Worm (Caenorhabditis elegans) whole organism, L4 larva: Measurements from ENCODE around the gene F44E2.3.

ENCODE experiments used
- D1046.2 ChIP-seq: fragments of 200-800 bp; sonication (Bioruptor generic); IDR thresholded peaks from 2 replicates; pipeline ENCODE4 v1.3.6; 2022; ENCODE audit warnings: missing genetic modification characterization, missing compliant biosample characterization
- T20F7.1 ChIP-seq: fragments of 200-800 bp; sonication (Bioruptor generic); optimal IDR thresholded peaks from 2 replicates; lab custom pipeline; 2018; ENCODE audit warnings: mild to moderate bottlenecking, missing genetic modification characterization, missing compliant biosample characterization
- T26A8.4 ChIP-seq: fragments of 200-800 bp; sonication (Bioruptor generic); IDR thresholded peaks from 2 replicates; pipeline ENCODE4 v1.3.6; 2022; ENCODE audit warnings: missing genetic modification characterization, missing compliant biosample characterization
- ZK546.5 ChIP-seq, 2 experiments: sonication (generic microtip); optimal IDR thresholded peaks; 2 replicates each; lab custom pipeline; 2017; ENCODE audit warnings: missing biosample characterization in 2 of 2, missing genetic modification characterization in 2 of 2
- aha-1 ChIP-seq: fragments of 150-350 bp; peaks from one replicate; lab custom pipeline; 2014; ENCODE audit warnings: missing biosample characterization, missing genetic modification characterization
- arid-1 ChIP-seq: fragments of 200-800 bp; sonication (Bioruptor generic); conservative IDR thresholded peaks from 2 replicates; pipeline ENCODE4 v1.3.6; 2022; ENCODE audit warnings: missing genetic modification reagents, missing genetic modification characterization, missing compliant biosample characterization
- attf-4 ChIP-seq: sonication (generic microtip); optimal IDR thresholded peaks from 3 replicates; lab custom pipeline; 2017; ENCODE audit warnings: missing biosample characterization, missing genetic modification characterization
- ceh-28 ChIP-seq: fragments of 150-350 bp; optimal IDR thresholded peaks from 2 replicates; lab custom pipeline; 2014; ENCODE audit warnings: missing biosample characterization, missing genetic modification reagents, missing genetic modification characterization
- ceh-32 ChIP-seq: sonication (generic microtip); optimal IDR thresholded peaks from 2 replicates; lab custom pipeline; 2016; ENCODE audit warnings: mild to moderate bottlenecking, missing genetic modification characterization, missing compliant biosample characterization; ENCODE audit not compliant: poor library complexity
- cey-2 ChIP-seq: sonication (generic microtip); optimal IDR thresholded peaks from 3 replicates; lab custom pipeline; 2017; ENCODE audit warnings: missing genetic modification characterization, mild to moderate bottlenecking, missing compliant biosample characterization, antibody characterized with exemption, borderline replicate concordance; ENCODE audit not compliant: insufficient read depth
- daf-8 ChIP-seq: fragments of 200-800 bp; sonication (Bioruptor generic); IDR thresholded peaks from 2 replicates; pipeline ENCODE4 v1.3.6; 2022; ENCODE audit warnings: missing genetic modification characterization, missing compliant biosample characterization
- dmd-6 ChIP-seq: fragments of 200-800 bp; sonication (Bioruptor generic); IDR thresholded peaks from 2 replicates; pipeline ENCODE4 v1.3.6; 2022; ENCODE audit warnings: missing genetic modification reagents, missing genetic modification characterization, missing compliant biosample characterization
- dmd-8 ChIP-seq: fragments of 200-800 bp; sonication (Bioruptor generic); IDR thresholded peaks from 2 replicates; pipeline ENCODE4 v1.3.6; 2022; ENCODE audit warnings: missing genetic modification characterization, missing compliant biosample characterization
- dmd-9 ChIP-seq: fragments of 200-800 bp; sonication (Bioruptor generic); IDR thresholded peaks from 2 replicates; pipeline ENCODE4 v1.3.6; 2022; ENCODE audit warnings: missing genetic modification reagents, missing genetic modification characterization, missing compliant biosample characterization
- egl-43 ChIP-seq: fragments of 200-800 bp; sonication (Bioruptor generic); IDR thresholded peaks from 2 replicates; pipeline ENCODE4 v1.3.6; 2022; ENCODE audit warnings: missing genetic modification reagents, missing genetic modification characterization, missing compliant biosample characterization
- gei-8 ChIP-seq: fragments of 200-800 bp; sonication (Bioruptor generic); optimal IDR thresholded peaks from 2 replicates; lab custom pipeline; 2018; ENCODE audit warnings: mild to moderate bottlenecking, missing genetic modification characterization, missing compliant biosample characterization
- hif-1 ChIP-seq, 2 experiments: sonication (generic microtip); optimal IDR thresholded peaks; 2 replicates each; lab custom pipeline; 2016 to 2017; ENCODE audit warnings: missing compliant biosample characterization in 2 of 2, missing genetic modification characterization in 2 of 2, missing genetic modification reagents in 2 of 2, missing genotype in 2 of 2, mild to moderate bottlenecking in 1 of 2
- hlh-11 ChIP-seq: fragments of 200-800 bp; sonication (Bioruptor generic); optimal IDR thresholded peaks from 2 replicates; lab custom pipeline; 2018; ENCODE audit warnings: mild to moderate bottlenecking, missing genetic modification characterization, missing compliant biosample characterization
- hlh-30 ChIP-seq: sonication (generic microtip); optimal IDR thresholded peaks from 2 replicates; lab custom pipeline; 2017; ENCODE audit warnings: antibody characterized with exemption, mild to moderate bottlenecking, missing genetic modification characterization, missing compliant biosample characterization; ENCODE audit not compliant: insufficient read depth
- hmg-1.1 ChIP-seq: fragments of 200-800 bp; sonication (Bioruptor generic); IDR thresholded peaks from 2 replicates; pipeline ENCODE4 v1.3.6; 2022; ENCODE audit warnings: missing genetic modification reagents, missing genetic modification characterization, missing compliant biosample characterization
- lin-1 ChIP-seq: fragments of 200-800 bp; sonication (Bioruptor generic); IDR thresholded peaks from 2 replicates; pipeline ENCODE4 v1.3.6; 2022; ENCODE audit warnings: missing genetic modification reagents, missing genetic modification characterization, missing compliant biosample characterization
- lin-13 ChIP-seq: fragments of 150-350 bp; optimal IDR thresholded peaks from 2 replicates; lab custom pipeline; 2014; ENCODE audit warnings: missing biosample characterization, missing genetic modification reagents, missing genetic modification characterization
- lin-15B ChIP-seq: fragments of 150-350 bp; sonication (generic microtip); optimal IDR thresholded peaks from 3 replicates; lab custom pipeline; 2014; ENCODE audit warnings: missing biosample characterization, missing genetic modification characterization
- lsy-2 ChIP-seq, 2 experiments: fragments of 150-350 bp in 1 of 2; sonication (generic microtip) in 1 of 2; optimal IDR thresholded peaks; 2 replicates each; lab custom pipeline; 2014 to 2017; ENCODE audit warnings: missing biosample characterization in 2 of 2, missing genetic modification characterization in 2 of 2
- mdt-29 ChIP-seq: fragments of 200-800 bp; sonication (Bioruptor generic); IDR thresholded peaks from 2 replicates; pipeline ENCODE4 v1.3.6; 2022; ENCODE audit warnings: missing genetic modification reagents, missing genetic modification characterization, missing compliant biosample characterization
- mep-1 ChIP-seq: fragments of 150-350 bp; sonication (generic microtip); optimal IDR thresholded peaks from 3 replicates; lab custom pipeline; 2014; ENCODE audit warnings: missing biosample characterization, missing genetic modification characterization
- mes-2 ChIP-seq: sonication (generic microtip); optimal IDR thresholded peaks from 2 replicates; lab custom pipeline; 2016; ENCODE audit warnings: missing genotype, mild to moderate bottlenecking, missing genetic modification characterization, missing compliant biosample characterization; ENCODE audit not compliant: poor library complexity, severe bottlenecking
- mxl-2 ChIP-seq: fragments of 200-800 bp; sonication (Bioruptor generic); conservative IDR thresholded peaks from 2 replicates; pipeline ENCODE4 v1.3.6; 2022; ENCODE audit warnings: missing genetic modification reagents, missing genetic modification characterization, missing compliant biosample characterization
- nhr-10 ChIP-seq: fragments of 150-350 bp; optimal IDR thresholded peaks from 2 replicates; lab custom pipeline; 2014; ENCODE audit warnings: missing biosample characterization, missing genetic modification characterization
- nhr-111 ChIP-seq: fragments of 200-800 bp; sonication (Bioruptor generic); optimal IDR thresholded peaks from 2 replicates; lab custom pipeline; 2018; ENCODE audit warnings: mild to moderate bottlenecking, missing genetic modification characterization, missing compliant biosample characterization
- nhr-25 ChIP-seq: sonication (generic microtip); optimal IDR thresholded peaks from 2 replicates; lab custom pipeline; 2017; ENCODE audit warnings: missing genetic modification characterization, mild to moderate bottlenecking, missing compliant biosample characterization, antibody characterized with exemption, moderate library complexity, borderline replicate concordance; ENCODE audit not compliant: insufficient read depth
- nhr-48 ChIP-seq: sonication (generic microtip); optimal IDR thresholded peaks from 2 replicates; lab custom pipeline; 2016; ENCODE audit warnings: mild to moderate bottlenecking, missing genetic modification characterization, missing compliant biosample characterization
- nhr-6 ChIP-seq: fragments of 150-350 bp; optimal IDR thresholded peaks from 2 replicates; lab custom pipeline; 2014; ENCODE audit warnings: missing biosample characterization, missing genetic modification characterization
- nhr-77 ChIP-seq: fragments of 150-350 bp; optimal IDR thresholded peaks from 2 replicates; lab custom pipeline; 2014; ENCODE audit warnings: missing biosample characterization, missing genetic modification characterization
- pha-4 ChIP-seq, 2 experiments: fragments of 150-350 bp in 1 of 2; fragments of 200-800 bp in 1 of 2; sonication (Bioruptor generic) in 1 of 2; IDR thresholded peaks in 1 of 2; optimal IDR thresholded peaks in 1 of 2; 2 replicates each; pipeline versions ENCODE4 v1.3.6 to Lab custom; 2014 to 2022; ENCODE audit warnings: missing genetic modification characterization in 2 of 2, missing genetic modification reagents in 2 of 2, missing biosample characterization in 1 of 2, missing compliant biosample characterization in 1 of 2
- php-3 ChIP-seq: fragments of 200-800 bp; sonication (Bioruptor generic); IDR thresholded peaks from 2 replicates; pipeline ENCODE4 v1.3.6; 2022; ENCODE audit warnings: missing genetic modification reagents, missing genetic modification characterization, missing compliant biosample characterization
- pqm-1 ChIP-seq: sonication (generic microtip); optimal IDR thresholded peaks from 2 replicates; lab custom pipeline; 2017; ENCODE audit warnings: missing biosample characterization, missing genetic modification characterization
- saeg-2 ChIP-seq: fragments of 200-800 bp; sonication (Bioruptor generic); IDR thresholded peaks from 2 replicates; pipeline ENCODE4 v1.3.6; 2022; ENCODE audit warnings: missing genetic modification reagents, missing genetic modification characterization, missing compliant biosample characterization
- tra-1 ChIP-seq: fragments of 200-800 bp; sonication (Bioruptor generic); IDR thresholded peaks from 2 replicates; pipeline ENCODE4 v1.3.6; 2022; ENCODE audit warnings: missing genetic modification reagents, missing genetic modification characterization, missing compliant biosample characterization
- unc-62 ChIP-seq, 3 experiments: fragments of 150-350 bp in 1 of 3; sonication (generic microtip); optimal IDR thresholded peaks in 2 of 3; peaks in 1 of 3; 1 replicate in 1 of 3; 2 replicates in 2 of 3; lab custom pipeline; 2014 to 2017; ENCODE audit warnings: missing biosample characterization in 3 of 3, missing genetic modification characterization in 3 of 3, missing genetic modification reagents in 3 of 3, missing genotype in 1 of 3
- vab-7 ChIP-seq: fragments of 200-800 bp; sonication (Bioruptor generic); IDR thresholded peaks from 2 replicates; pipeline ENCODE4 v1.3.6; 2022; ENCODE audit warnings: missing genetic modification reagents, missing genetic modification characterization, missing compliant biosample characterization
- zag-1 ChIP-seq: fragments of 150-350 bp; optimal IDR thresholded peaks from 2 replicates; lab custom pipeline; 2014; ENCODE audit warnings: missing biosample characterization, missing genetic modification characterization
- ztf-7 ChIP-seq: fragments of 150-350 bp; optimal IDR thresholded peaks from 2 replicates; lab custom pipeline; 2014; ENCODE audit warnings: missing biosample characterization, missing genetic modification characterization

The F44E2.3 gene

ce11 chrIII:8794793-8795192 lies 34.3 kb downstream of the F44E2.3 start (continued):
- TF ChIP-seq php-3 (GFP tag; lab: Robert Waterston, UW) (0 out of 2 replicates have a peak, but pooled peaks have one; percentile 8), attf-4 (tag; lab: Kevin White, UChicago) (no peak), ceh-28 (tag; lab: Kevin White, UChicago) (no peak), nhr-25 (tag; lab: Kevin White, UChicago) (peak; percentile 89), lin-1 (peak; percentile 49; the same call in 1 of the 2 replicates), lsy-2 (tag; optimal IDR thresholded peaks at IDR 0.05; lab: Kevin White, UChicago) (peak in 1 of 2 experiments; percentile 66), nhr-48 (tag; lab: Kevin White, UChicago) (peak; percentile 2), nhr-77 (tag; lab: Kevin White, UChicago) (peak; percentile 12), mes-2 (tag; lab: Kevin White, UChicago) (peak; percentile 76), D1046.2 (GFP tag; lab: Robert Waterston, UW) (0 out of 2 replicates have a peak, but pooled peaks have one; percentile 70), vab-7 (0 out of 2 replicates have a peak, but pooled peaks have one; percentile 38), mxl-2 (GFP tag; lab: Robert Waterston, UW) (no peak), hmg-1.1 (GFP tag; lab: Robert Waterston, UW) (peak; percentile 64), dmd-8 (no peak), ztf-7 (tag; lab: Kevin White, UChicago) (peak; percentile 25), hlh-30 (tag; lab: Kevin White, UChicago) (peak; percentile 79), ZK546.5 (tag; optimal IDR thresholded peaks at IDR 0.05; lab: Kevin White, UChicago) (no peak), hlh-11 (tag; lab: Kevin White, UChicago) (peak; percentile 95), nhr-111 (GFP tag; lab: Kevin White, UChicago) (no peak), cey-2 (tag; lab: Kevin White, UChicago) (peak; percentile 28), pqm-1 (tag; lab: Kevin White, UChicago) (peak; percentile 62), egl-43 (GFP tag; lab: Robert Waterston, UW) (peak; percentile 80), dmd-6 (GFP tag; lab: Robert Waterston, UW) (peak; percentile 83), daf-8 (GFP tag; lab: Robert Waterston, UW) (no peak), T26A8.4 (peak; percentile 85), T20F7.1 (GFP tag; lab: Kevin White, UChicago) (peak; percentile 39), zag-1 (tag; lab: Kevin White, UChicago) (no peak), pha-4 (GFP tag; IDR thresholded peaks at IDR 0.05; lab: Robert Waterston, UW) (peak; percentile 58; the same call in 1 of the 2 replicates), pha-4 (tag; optimal IDR thresholded peaks at IDR 0.05; lab: Kevin White, UChicago) (peak; percentile 91), mdt-29 (GFP tag; lab: Robert Waterston, UW) (no peak), dmd-9 (GFP tag; lab: Robert Waterston, UW) (no peak), mep-1 (tag; lab: Kevin White, UChicago) (peak; percentile 85), nhr-10 (tag; lab: Kevin White, UChicago) (no peak), saeg-2 (no peak), aha-1 (tag; lab: Kevin White, UChicago) (peak; percentile 93), lin-13 (GFP tag; lab: Kevin White, UChicago) (peak; percentile 25), arid-1 (GFP tag; lab: Robert Waterston, UW) (peak; percentile 69), unc-62 (GFP tag; optimal IDR thresholded peaks at IDR 0.05 in 1 of 2; lab: Kevin White, UChicago) (peak in 1 of 2 experiments; percentile 99), unc-62 (tag; optimal IDR thresholded peaks at IDR 0.05; lab: Kevin White, UChicago) (no peak), ceh-32 (tag; lab: Kevin White, UChicago) (no peak), tra-1 (peak; percentile 75; the same call in 1 of the 2 replicates), hif-1 (tag; optimal IDR thresholded peaks at IDR 0.05; lab: Kevin White, UChicago) (peak in 1 of 2 experiments; percentile 55), nhr-6 (tag; lab: Kevin White, UChicago) (peak; percentile 40), lin-15B (tag; lab: Kevin White, UChicago) (no peak), gei-8 (peak; percentile 42)
- TF ChIP-seq, all 104 proteins: peak for 47
